Worm (Caenorhabditis elegans) whole organism, late embryonic: Measurements from ENCODE around the gene him-18.

Experiments used
- dmd-4 ChIP-seq: sonication (generic microtip); optimal IDR thresholded peaks from 2 replicates; lab custom pipeline; 2016; ENCODE audit warnings: borderline replicate concordance, missing genetic modification characterization, missing compliant biosample characterization
- hlh-6 ChIP-seq: sonication (generic microtip); optimal IDR thresholded peaks from 2 replicates; lab custom pipeline; 2016; ENCODE audit warnings: missing genotype, missing genetic modification characterization, missing compliant biosample characterization
- nhr-11 ChIP-seq: fragments of 150-350 bp; optimal IDR thresholded peaks from 2 replicates; lab custom pipeline; 2014; ENCODE audit warnings: missing biosample characterization, missing genetic modification characterization
- pros-1 ChIP-seq: fragments of 150-350 bp; optimal IDR thresholded peaks from 2 replicates; lab custom pipeline; 2014; ENCODE audit warnings: missing biosample characterization, missing genetic modification reagents, missing genetic modification characterization

DNA sequence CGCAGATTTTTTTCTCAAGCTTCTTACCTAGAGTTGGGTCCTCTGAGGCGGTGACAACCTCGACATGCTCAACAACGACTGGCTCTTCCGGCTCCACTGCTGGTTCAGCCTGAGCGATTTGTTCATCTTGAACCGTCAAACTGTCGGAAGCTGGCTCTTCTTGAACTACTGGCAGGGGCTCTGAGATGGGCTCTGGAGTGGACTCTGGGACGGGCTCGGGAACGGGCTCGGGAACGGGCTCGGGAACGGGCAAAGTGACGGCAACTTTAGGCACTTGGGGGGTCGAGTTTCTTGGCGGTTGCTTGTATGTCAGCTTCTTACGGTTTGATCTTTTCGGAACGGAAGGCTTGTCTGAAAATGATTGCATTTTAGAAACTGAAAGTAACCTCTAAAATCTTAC lies 47.9 kb upstream of the him-18 start:
- TF ChIP-seq nhr-11: no peak
- TF ChIP-seq hlh-6 (tag; lab: Kevin White, UChicago): no peak
- no peak for TF ChIP-seq dmd-4
- no peak for TF ChIP-seq pros-1 (tag; lab: Kevin White, UChicago)
